Worm (Caenorhabditis elegans) whole organism, early embryonic: ENCODE results near the gene srx-90.
A peak's percentile ranks its signal among the peaks of the same experiment; 100 is the strongest.

Experiments used
- B0310.2 ChIP-seq: sonication (generic microtip); optimal IDR thresholded peaks from 2 replicates; lab custom pipeline; 2016; ENCODE audit warnings: mild to moderate bottlenecking, missing genetic modification characterization, missing compliant biosample characterization
- F13C5.2 ChIP-seq: sonication (generic microtip); optimal IDR thresholded peaks from 2 replicates; lab custom pipeline; 2017; ENCODE audit warnings: mild to moderate bottlenecking, missing genetic modification characterization, inconsistent platforms, missing compliant biosample characterization
- aly-1 ChIP-seq: sonication (generic microtip); optimal IDR thresholded peaks from 2 replicates; lab custom pipeline; 2016; ENCODE audit warnings: missing genetic modification characterization, missing compliant biosample characterization
- ama-1 ChIP-seq: fragments of 150-350 bp; optimal IDR thresholded peaks from 2 replicates; lab custom pipeline; 2014
- ceh-13 ChIP-seq: fragments of 200-800 bp; sonication (Bioruptor generic); optimal IDR thresholded peaks from 2 replicates; lab custom pipeline; 2018; ENCODE audit warnings: mild to moderate bottlenecking, missing genetic modification characterization, missing compliant biosample characterization
- ceh-36 ChIP-seq: sonication (generic microtip); optimal IDR thresholded peaks from 2 replicates; lab custom pipeline; 2016; ENCODE audit warnings: missing genetic modification characterization, inconsistent platforms, missing compliant biosample characterization
- ets-7 ChIP-seq: sonication (generic microtip); optimal IDR thresholded peaks from 2 replicates; lab custom pipeline; 2016; ENCODE audit warnings: missing genotype, missing genetic modification characterization, missing compliant biosample characterization
- flt-1 ChIP-seq: fragments of 200-800 bp; sonication (Bioruptor generic); IDR thresholded peaks from 2 replicates; pipeline ENCODE4 v1.3.6; 2022; ENCODE audit warnings: missing genetic modification characterization, missing compliant biosample characterization
- hmbx-1 ChIP-seq: sonication (generic microtip); optimal IDR thresholded peaks from 2 replicates; lab custom pipeline; 2016; ENCODE audit warnings: mild to moderate bottlenecking, missing genetic modification characterization, missing compliant biosample characterization
- hmg-4 ChIP-seq: fragments of 200-800 bp; sonication (Bioruptor generic); optimal IDR thresholded peaks from 2 replicates; lab custom pipeline; 2018; ENCODE audit warnings: mild to moderate bottlenecking, missing genetic modification characterization, missing compliant biosample characterization
- hnd-1 ChIP-seq: sonication (generic microtip); optimal IDR thresholded peaks from 2 replicates; lab custom pipeline; 2016; ENCODE audit warnings: missing genetic modification characterization, missing compliant biosample characterization
- pes-1 ChIP-seq: fragments of 200-800 bp; sonication (Bioruptor generic); IDR thresholded peaks from 2 replicates; pipeline ENCODE4 v1.3.6; 2022; ENCODE audit warnings: missing genetic modification reagents, missing genetic modification characterization, missing compliant biosample characterization
- scrt-1 ChIP-seq: fragments of 200-800 bp; sonication (Bioruptor generic); IDR thresholded peaks from 2 replicates; pipeline ENCODE4 v1.3.6; 2022; ENCODE audit warnings: missing genetic modification characterization, missing compliant biosample characterization
- sea-1 ChIP-seq: fragments of 200-800 bp; sonication (Bioruptor generic); conservative IDR thresholded peaks from 2 replicates; pipeline ENCODE4 v1.3.6; 2022; ENCODE audit warnings: missing genetic modification characterization, missing compliant biosample characterization
- tbx-11 ChIP-seq: fragments of 200-800 bp; sonication (Bioruptor generic); IDR thresholded peaks from 2 replicates; pipeline ENCODE4 v1.3.6; 2022; ENCODE audit warnings: missing genetic modification characterization, missing compliant biosample characterization
- tbx-37 ChIP-seq: fragments of 200-800 bp; sonication (Bioruptor generic); conservative IDR thresholded peaks from 2 replicates; pipeline ENCODE4 v1.3.6; 2022; ENCODE audit warnings: missing genetic modification reagents, missing genetic modification characterization, missing compliant biosample characterization
- tra-4 ChIP-seq: sonication (generic microtip); optimal IDR thresholded peaks from 2 replicates; lab custom pipeline; 2017; ENCODE audit warnings: missing genetic modification characterization, missing compliant biosample characterization

Gene srx-90

ce11 chrV:11539502-11539901, 41.4 kb upstream of the srx-90 start:
- TF ChIP-seq ceh-36 (tag; lab: Kevin White, UChicago) (no peak), ama-1 (no peak), B0310.2 (tag; lab: Kevin White, UChicago) (no peak), hmbx-1 (tag; lab: Kevin White, UChicago) (no peak), aly-1 (tag; lab: Kevin White, UChicago) (no peak), pes-1 (GFP tag; lab: Robert Waterston, UW) (no peak), sea-1 (GFP tag; lab: Robert Waterston, UW) (no peak), F13C5.2 (tag; lab: Kevin White, UChicago) (no peak), scrt-1 (GFP tag; lab: Robert Waterston, UW) (no peak), hmg-4 (GFP tag; lab: Kevin White, UChicago) (no peak), tbx-11 (no peak)

- TF ChIP-seq tra-4 (tag; lab: Kevin White, UChicago) (no peak), ceh-13 (no peak), pes-1 (GFP tag; lab: Robert Waterston, UW) (no peak), tbx-11 (no peak), F13C5.2 (tag; lab: Kevin White, UChicago) (no peak), ama-1 (no peak), scrt-1 (GFP tag; lab: Robert Waterston, UW) (no peak), hmbx-1 (tag; lab: Kevin White, UChicago) (no peak), ceh-36 (tag; lab: Kevin White, UChicago) (no peak), B0310.2 (tag; lab: Kevin White, UChicago) (no peak), aly-1 (tag; lab: Kevin White, UChicago) (no peak), flt-1 (GFP tag; lab: Robert Waterston, UW) (no peak), hnd-1 (tag; lab: Kevin White, UChicago) (no peak), hmg-4 (GFP tag; lab: Kevin White, UChicago) (no peak), sea-1 (GFP tag; lab: Robert Waterston, UW) (no peak), tbx-37 (GFP tag; lab: Robert Waterston, UW) (no peak)
These were observed 39.6 kb upstream of the srx-90 start for ce11 chrV:11541284-11541683.

- TF ChIP-seq hnd-1 (tag; lab: Kevin White, UChicago): no peak
- TF ChIP-seq ets-7 (tag; lab: Kevin White, UChicago): no peak
- no peak for TF ChIP-seq ama-1
- TF ChIP-seq tbx-11: no peak
- TF ChIP-seq aly-1 (tag; lab: Kevin White, UChicago): no peak
- no peak for TF ChIP-seq tra-4 (tag; lab: Kevin White, UChicago)
- no peak for TF ChIP-seq ceh-13
- TF ChIP-seq sea-1 (GFP tag; lab: Robert Waterston, UW): no peak
- no peak for TF ChIP-seq flt-1 (GFP tag; lab: Robert Waterston, UW)
- TF ChIP-seq B0310.2 (tag; lab: Kevin White, UChicago): no peak
- no peak for TF ChIP-seq tbx-37 (GFP tag; lab: Robert Waterston, UW)
- no peak for TF ChIP-seq scrt-1 (GFP tag; lab: Robert Waterston, UW)
These were observed 37.4 kb upstream of the srx-90 start, which contains the start of gene F38B7.2 for ce11 chrV:11543564-11543963. F38B7.2 (plus strand) TSS chrV:11543963.

ce11 chrV:11545227-11545626, 35.7 kb upstream of the srx-90 start, which contains the start of gene F38B7.10:
F38B7.10 (plus strand) TSS chrV:11545527.
- TF ChIP-seq tbx-11: no peak
- no peak for TF ChIP-seq hmbx-1 (tag; lab: Kevin White, UChicago)
- TF ChIP-seq tbx-37 (GFP tag; lab: Robert Waterston, UW): no peak
- no peak for TF ChIP-seq scrt-1 (GFP tag; lab: Robert Waterston, UW)
- TF ChIP-seq F13C5.2 (tag; lab: Kevin White, UChicago): no peak
- no peak for TF ChIP-seq sea-1 (GFP tag; lab: Robert Waterston, UW)
- no peak for TF ChIP-seq flt-1 (GFP tag; lab: Robert Waterston, UW)

ce11 chrV:11546795-11547194, 34.1 kb upstream of the srx-90 start, which contains the start of gene F38B7.11:
F38B7.11 (plus strand) TSS chrV:11547095.
- no peak for TF ChIP-seq aly-1 (tag; lab: Kevin White, UChicago)
- TF ChIP-seq tra-4 (tag; lab: Kevin White, UChicago): no peak
- no peak for TF ChIP-seq flt-1 (GFP tag; lab: Robert Waterston, UW)
- TF ChIP-seq ama-1: no peak
- no peak for TF ChIP-seq tbx-37 (GFP tag; lab: Robert Waterston, UW)
- TF ChIP-seq F13C5.2 (tag; lab: Kevin White, UChicago): no peak
- no peak for TF ChIP-seq ceh-36 (tag; lab: Kevin White, UChicago)
- no peak for TF ChIP-seq tbx-11
- no peak for TF ChIP-seq hmg-4 (GFP tag; lab: Kevin White, UChicago)
- no peak for TF ChIP-seq sea-1 (GFP tag; lab: Robert Waterston, UW)
- no peak for TF ChIP-seq ets-7 (tag; lab: Kevin White, UChicago)
- no peak for TF ChIP-seq B0310.2 (tag; lab: Kevin White, UChicago)

ce11 chrV:11548914-11549406, 32.0 kb upstream of the srx-90 start, which contains the start of the genes F38B7.17 and F38B7.3:
F38B7.17 (minus strand) TSS chrV:11548964.
F38B7.3 (plus strand) TSS chrV:11549107.
- no peak for TF ChIP-seq ceh-13
- no peak for TF ChIP-seq hnd-1 (tag; lab: Kevin White, UChicago)
- no peak for TF ChIP-seq pes-1 (GFP tag; lab: Robert Waterston, UW)
- peak; percentile 38 for TF ChIP-seq F13C5.2 (tag; lab: Kevin White, UChicago)
- no peak for TF ChIP-seq tra-4 (tag; lab: Kevin White, UChicago)
- no peak for TF ChIP-seq sea-1 (GFP tag; lab: Robert Waterston, UW)

- TF ChIP-seq scrt-1 (GFP tag; lab: Robert Waterston, UW): no peak
- TF ChIP-seq flt-1 (GFP tag; lab: Robert Waterston, UW): no peak
- TF ChIP-seq ets-7 (tag; lab: Kevin White, UChicago): no peak
- no peak for TF ChIP-seq hmbx-1 (tag; lab: Kevin White, UChicago)
- TF ChIP-seq ama-1: no peak
- no peak for TF ChIP-seq F13C5.2 (tag; lab: Kevin White, UChicago)
- no peak for TF ChIP-seq tbx-37 (GFP tag; lab: Robert Waterston, UW)
- TF ChIP-seq aly-1 (tag; lab: Kevin White, UChicago): no peak
- TF ChIP-seq pes-1 (GFP tag; lab: Robert Waterston, UW): no peak
These were observed 28.5 kb upstream of the srx-90 start, which contains the start of gene srx-85 for ce11 chrV:11552379-11552778. srx-85 (plus strand) TSS chrV:11552679.
